Worm (Caenorhabditis elegans) whole organism, L4/young adult: ENCODE measurements around the gene snx-6.
"Not testable (repeated sequence)": the region's sequence is repeated elsewhere in the genome, so short reads cannot be mapped to it uniquely, and the experiment has no call there.

Experiments
- W03F9.2 ChIP-seq: fragments of 150-350 bp; optimal IDR thresholded peaks from 2 replicates; lab custom pipeline; 2014; ENCODE audit warnings: missing biosample characterization, missing genetic modification characterization
- dao-5 ChIP-seq: sonication (generic microtip); optimal IDR thresholded peaks from 2 replicates; lab custom pipeline; 2016; ENCODE audit warnings: missing genotype, missing genetic modification characterization, moderate library complexity, missing compliant biosample characterization
- him-1 ChIP-seq: sonication (generic microtip); optimal IDR thresholded peaks from 2 replicates; lab custom pipeline; 2016; ENCODE audit warnings: missing genotype, missing genetic modification reagents, missing genetic modification characterization, missing compliant biosample characterization

snx-6 gene

ce11 chrV:17979789-17980188 lies at the start of gene snx-6:
TSS of gene snx-6 (minus strand) at chrV:17980082.
- TF ChIP-seq him-1 (tag; lab: Kevin White, UChicago) = no peak
- no peak for TF ChIP-seq dao-5 (tag; lab: Kevin White, UChicago)
- no peak for TF ChIP-seq W03F9.2 (tag; lab: Kevin White, UChicago)

DNA sequence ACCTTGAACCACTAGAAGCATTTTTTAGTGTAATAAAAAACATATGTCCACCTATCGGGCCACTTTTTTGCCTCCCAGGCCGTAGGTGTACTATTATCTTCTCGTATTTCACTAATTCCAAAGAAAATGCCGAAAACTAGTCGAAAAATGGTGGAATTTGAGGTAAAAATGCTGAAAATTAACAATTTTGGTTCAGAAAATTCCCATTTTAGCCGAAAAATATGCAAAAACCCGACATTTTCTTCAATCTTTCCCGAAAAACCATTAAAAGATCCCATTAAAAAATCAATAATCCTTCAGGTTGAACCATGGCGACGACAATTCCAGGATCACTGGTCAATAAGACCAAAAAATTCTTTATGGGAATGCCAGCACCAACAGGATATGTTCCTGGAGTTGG lies 42.3 kb upstream of the snx-6 start, which contains the start of gene prp-6:
TSS of gene prp-6 (plus strand) at position 301 of the 400 bp plus-strand sequence.
- TF ChIP-seq W03F9.2 (tag; lab: Kevin White, UChicago) = no peak
- TF ChIP-seq him-1 (tag; lab: Kevin White, UChicago) = no peak
- no peak for TF ChIP-seq dao-5 (tag; lab: Kevin White, UChicago)

- TF ChIP-seq W03F9.2 (tag; lab: Kevin White, UChicago) (no peak), dao-5 (tag; lab: Kevin White, UChicago) (no peak), him-1 (tag; lab: Kevin White, UChicago) (no peak)
Measured at ce11 chrV:18021464-18021863, 41.6 kb upstream of the snx-6 start.

DNA sequence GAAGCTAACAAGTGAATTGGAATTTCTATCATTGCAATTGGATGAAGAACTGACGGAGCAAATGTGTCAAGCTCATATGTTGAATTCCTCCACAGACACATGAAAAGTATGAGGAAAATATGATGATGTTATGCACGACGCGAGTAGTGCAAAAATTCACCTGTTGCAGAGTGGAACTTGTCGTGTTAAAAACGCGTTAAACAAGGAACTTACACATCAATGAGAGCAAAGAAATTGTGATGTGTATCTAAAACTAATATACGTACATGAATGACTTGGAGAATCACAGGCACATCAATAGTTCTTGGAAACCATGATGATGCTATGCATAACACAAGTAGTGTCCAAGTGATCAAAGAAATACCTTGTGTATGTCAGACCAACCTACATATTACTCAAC lies 37.3 kb upstream of the snx-6 start, which contains the start of gene srh-134:
TSS of gene srh-134 (minus strand) at position 101 of the 400 bp plus-strand sequence.
- no peak for TF ChIP-seq dao-5 (tag; lab: Kevin White, UChicago)
- no peak for TF ChIP-seq W03F9.2 (tag; lab: Kevin White, UChicago)
- TF ChIP-seq him-1 (tag; lab: Kevin White, UChicago) = no peak

DNA sequence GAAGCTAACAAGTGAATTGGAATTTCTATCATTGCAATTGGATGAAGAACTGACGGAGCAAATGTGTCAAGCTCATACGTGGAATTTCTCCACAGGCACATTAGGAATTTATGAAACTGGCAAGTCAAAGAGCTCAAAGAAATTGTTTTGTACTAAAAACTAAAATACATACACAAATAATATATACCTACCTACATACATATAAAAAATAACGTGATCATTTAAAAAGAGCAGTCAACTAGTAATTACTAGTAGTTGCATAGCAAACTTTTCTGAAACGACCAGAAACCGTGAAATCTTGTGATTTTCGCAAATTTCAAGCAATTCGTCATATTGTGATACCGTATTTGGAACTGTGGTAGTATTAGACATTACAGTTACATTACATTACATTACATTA lies 34.2 kb upstream of the snx-6 start, which contains the start of gene srh-133:
TSS of gene srh-133 (minus strand) at position 101 of the 400 bp plus-strand sequence.
- TF ChIP-seq W03F9.2 (tag; lab: Kevin White, UChicago) (no peak), him-1 (tag; lab: Kevin White, UChicago) (no peak), dao-5 (tag; lab: Kevin White, UChicago) (no peak)

- TF ChIP-seq him-1, dao-5, W03F9.2 (tag; lab: Kevin White, UChicago): not testable (repeated sequence)
Measured at ce11 chrV:18010737-18011136, 30.9 kb upstream of the snx-6 start, which contains the start of gene Y59A8B.26. TSS of gene Y59A8B.26 (minus strand) at chrV:18010837.

DNA sequence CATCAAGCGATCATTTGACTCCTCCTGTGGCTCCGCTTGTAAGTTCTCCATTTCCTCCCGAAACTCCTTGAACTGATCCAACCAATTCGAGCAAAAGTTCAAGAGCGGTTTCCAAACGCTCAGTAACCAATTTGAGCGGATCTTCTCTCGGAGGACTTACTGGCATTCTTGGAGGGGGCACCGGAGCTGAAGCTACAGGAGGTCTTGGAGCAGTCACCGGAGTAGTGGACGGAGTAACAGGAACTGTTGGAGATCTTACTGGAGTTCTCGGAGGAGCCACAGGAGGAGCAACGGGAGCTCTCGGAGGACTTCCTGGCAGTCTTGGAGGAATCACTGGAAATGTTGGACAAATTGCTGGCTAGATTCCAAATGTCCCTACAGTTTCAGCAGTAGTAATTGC lies 28.8 kb upstream of the snx-6 start:
- no peak for TF ChIP-seq him-1 (tag; lab: Kevin White, UChicago)
- no peak for TF ChIP-seq dao-5 (tag; lab: Kevin White, UChicago)
- TF ChIP-seq W03F9.2 (tag; lab: Kevin White, UChicago) = no peak

- TF ChIP-seq dao-5, W03F9.2, him-1 (tag; lab: Kevin White, UChicago): not testable (repeated sequence)
Measured at ce11 chrV:18006930-18007329, 27.0 kb upstream of the snx-6 start, which contains the start of gene Y59A8B.19. TSS of gene Y59A8B.19 (plus strand) at chrV:18007230.

- TF ChIP-seq W03F9.2 (tag; lab: Kevin White, UChicago) (no peak), dao-5 (tag; lab: Kevin White, UChicago) (no peak), him-1 (tag; lab: Kevin White, UChicago) (no peak)
Measured at ce11 chrV:18003876-18004275, 24.0 kb upstream of the snx-6 start.

ce11 chrV:18001268-18001667 lies 21.4 kb upstream of the snx-6 start, which contains the start of gene lon-8:
TSS of gene lon-8 (minus strand) at chrV:18001368.
- no peak for TF ChIP-seq W03F9.2 (tag; lab: Kevin White, UChicago)
- no peak for TF ChIP-seq him-1 (tag; lab: Kevin White, UChicago)
- no peak for TF ChIP-seq dao-5 (tag; lab: Kevin White, UChicago)

- TF ChIP-seq dao-5 (tag; lab: Kevin White, UChicago) (no peak), him-1 (tag; lab: Kevin White, UChicago) (no peak), W03F9.2 (tag; lab: Kevin White, UChicago) (no peak)
Measured at ce11 chrV:17985960-17986359, 6.1 kb upstream of the snx-6 start, which contains the start of gene Y59A8B.21. TSS of gene Y59A8B.21 (plus strand) at chrV:17986260.

DNA sequence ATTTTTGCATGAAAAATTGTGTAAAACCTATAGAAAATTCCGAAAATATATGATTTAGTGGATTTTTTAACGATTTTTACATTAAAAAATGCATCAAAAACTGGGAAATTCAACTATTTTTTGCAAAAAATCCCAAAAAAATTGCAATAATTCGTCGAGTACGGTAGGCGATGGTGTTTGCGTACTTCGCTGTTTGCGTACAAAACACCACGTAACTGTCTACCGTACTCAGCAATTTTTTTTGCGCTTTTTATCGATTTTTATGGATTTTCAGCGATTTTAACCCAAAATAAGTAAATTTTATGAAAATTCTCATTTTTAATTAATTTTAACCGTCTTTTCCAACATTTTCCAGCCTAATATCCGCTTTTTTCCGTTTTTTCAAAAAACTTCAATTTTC lies 3.1 kb upstream of the snx-6 start:
- TF ChIP-seq him-1 (tag; lab: Kevin White, UChicago) = no peak
- no peak for TF ChIP-seq dao-5 (tag; lab: Kevin White, UChicago)
- TF ChIP-seq W03F9.2 (tag; lab: Kevin White, UChicago) = no peak

- TF ChIP-seq him-1 (tag; lab: Kevin White, UChicago) = no peak
- TF ChIP-seq dao-5 (tag; lab: Kevin White, UChicago) = no peak
- no peak for TF ChIP-seq W03F9.2 (tag; lab: Kevin White, UChicago)
Measured at ce11 chrV:17981732-17982131, 1.9 kb upstream of the snx-6 start.

ce11 chrV:17978207-17978606 lies 1.7 kb downstream of the snx-6 start:
- TF ChIP-seq W03F9.2 (tag; lab: Kevin White, UChicago) (no peak), dao-5 (tag; lab: Kevin White, UChicago) (no peak), him-1 (tag; lab: Kevin White, UChicago) (no peak)
